Worm (Caenorhabditis elegans) whole organism, mixed stage, embryonic: ENCODE results near the gene nfm-1.

ENCODE experiments used
- M03D4.4 ChIP-seq: sonication (generic microtip); optimal IDR thresholded peaks from 2 replicates; lab custom pipeline; 2017; ENCODE audit warnings: mild to moderate bottlenecking, missing genetic modification characterization, missing compliant biosample characterization
- bed-3 ChIP-seq: fragments of 200-800 bp; sonication (Bioruptor generic); optimal IDR thresholded peaks from 3 replicates; lab custom pipeline; 2018; ENCODE audit warnings: mild to moderate bottlenecking, missing genetic modification characterization, moderate library complexity, missing compliant biosample characterization
- ceh-39 ChIP-seq: fragments of 150-350 bp; optimal IDR thresholded peaks from 2 replicates; lab custom pipeline; 2014; ENCODE audit warnings: missing biosample characterization, missing genetic modification characterization
- ceh-43 ChIP-seq: fragments of 200-800 bp; sonication (Bioruptor generic); optimal IDR thresholded peaks from 2 replicates; lab custom pipeline; 2018; ENCODE audit warnings: mild to moderate bottlenecking, missing genetic modification characterization, moderate library complexity, missing compliant biosample characterization
- ceh-83 ChIP-seq: fragments of 200-800 bp; sonication (Bioruptor generic); optimal IDR thresholded peaks from 2 replicates; lab custom pipeline; 2018; ENCODE audit warnings: mild to moderate bottlenecking, missing genetic modification characterization, missing compliant biosample characterization
- ces-1 ChIP-seq: fragments of 150-350 bp; optimal IDR thresholded peaks from 2 replicates; lab custom pipeline; 2014; ENCODE audit warnings: missing biosample characterization, missing genetic modification reagents, missing genetic modification characterization
- cnd-1 ChIP-seq: fragments of 200-800 bp; sonication (Bioruptor generic); optimal IDR thresholded peaks from 2 replicates; lab custom pipeline; 2018; ENCODE audit warnings: mild to moderate bottlenecking, missing genetic modification characterization, missing compliant biosample characterization
- elt-1 ChIP-seq: sonication (generic microtip); optimal IDR thresholded peaks from 2 replicates; lab custom pipeline; 2017; ENCODE audit warnings: missing genetic modification characterization, mild to moderate bottlenecking, missing compliant biosample characterization, antibody characterized with exemption, moderate library complexity, borderline replicate concordance; ENCODE audit not compliant: insufficient read depth
- flh-1 ChIP-seq: fragments of 200-800 bp; sonication (Bioruptor generic); optimal IDR thresholded peaks from 2 replicates; lab custom pipeline; 2018; ENCODE audit warnings: mild to moderate bottlenecking, missing genetic modification characterization, moderate library complexity, missing compliant biosample characterization
- ham-2 ChIP-seq: fragments of 200-800 bp; sonication (Bioruptor generic); optimal IDR thresholded peaks from 2 replicates; lab custom pipeline; 2018; ENCODE audit warnings: mild to moderate bottlenecking, missing genetic modification characterization, missing compliant biosample characterization
- hlh-1 ChIP-seq: fragments of 150-350 bp; optimal IDR thresholded peaks from 2 replicates; lab custom pipeline; 2014; ENCODE audit warnings: missing biosample characterization, missing genetic modification reagents, missing genetic modification characterization
- lin-13 ChIP-seq: fragments of 150-350 bp; optimal IDR thresholded peaks from 2 replicates; lab custom pipeline; 2014; ENCODE audit warnings: missing biosample characterization, missing genetic modification characterization
- lin-32 ChIP-seq: fragments of 200-800 bp; sonication (Bioruptor generic); optimal IDR thresholded peaks from 2 replicates; lab custom pipeline; 2018; ENCODE audit warnings: mild to moderate bottlenecking, missing genetic modification characterization, missing compliant biosample characterization
- lsy-2 ChIP-seq: fragments of 150-350 bp; optimal IDR thresholded peaks from 2 replicates; lab custom pipeline; 2014; ENCODE audit warnings: missing biosample characterization, missing genetic modification characterization
- mab-5 ChIP-seq: fragments of 150-350 bp; optimal IDR thresholded peaks from 2 replicates; lab custom pipeline; 2014; ENCODE audit warnings: missing biosample characterization, missing genetic modification characterization
- mep-1 ChIP-seq: fragments of 150-350 bp; optimal IDR thresholded peaks from 2 replicates; lab custom pipeline; 2017; ENCODE audit warnings: missing biosample characterization, missing genetic modification reagents, missing genetic modification characterization, inconsistent platforms
- mls-2 ChIP-seq: sonication (generic microtip); optimal IDR thresholded peaks from 2 replicates; lab custom pipeline; 2016; ENCODE audit warnings: mild to moderate bottlenecking, missing genetic modification characterization, moderate library complexity, missing compliant biosample characterization
- nhr-12 ChIP-seq: fragments of 150-350 bp; optimal IDR thresholded peaks from 2 replicates; lab custom pipeline; 2014; ENCODE audit warnings: missing biosample characterization, missing genetic modification characterization
- nhr-2 ChIP-seq: fragments of 150-350 bp; optimal IDR thresholded peaks from 2 replicates; lab custom pipeline; 2014; ENCODE audit warnings: missing biosample characterization, missing genetic modification characterization
- nhr-237 ChIP-seq: fragments of 150-350 bp; optimal IDR thresholded peaks from 2 replicates; lab custom pipeline; 2014; ENCODE audit warnings: missing biosample characterization, missing genetic modification characterization
- nhr-28 ChIP-seq: fragments of 150-350 bp; optimal IDR thresholded peaks from 2 replicates; lab custom pipeline; 2014; ENCODE audit warnings: missing biosample characterization, missing genetic modification characterization
- nhr-76 ChIP-seq: sonication (generic microtip); optimal IDR thresholded peaks from 2 replicates; lab custom pipeline; 2017; ENCODE audit warnings: missing biosample characterization, missing genetic modification characterization
- pha-4 ChIP-seq: fragments of 150-350 bp; optimal IDR thresholded peaks from 2 replicates; lab custom pipeline; 2018; ENCODE audit warnings: missing biosample characterization, missing genetic modification reagents, missing genetic modification characterization
- sem-2 ChIP-seq: fragments of 200-800 bp; sonication (Bioruptor generic); optimal IDR thresholded peaks from 2 replicates; lab custom pipeline; 2018; ENCODE audit warnings: mild to moderate bottlenecking, missing genetic modification characterization, missing compliant biosample characterization
- snpc-4 ChIP-seq: fragments of 150-350 bp; optimal IDR thresholded peaks from 2 replicates; lab custom pipeline; 2014; ENCODE audit warnings: missing biosample characterization, missing genetic modification characterization
- sptf-1 ChIP-seq: sonication (generic microtip); optimal IDR thresholded peaks from 2 replicates; lab custom pipeline; 2017; ENCODE audit warnings: mild to moderate bottlenecking, missing genetic modification characterization, moderate library complexity, missing compliant biosample characterization
- unc-120 ChIP-seq: sonication (generic microtip); optimal IDR thresholded peaks from 2 replicates; lab custom pipeline; 2017; ENCODE audit warnings: missing genetic modification characterization, missing compliant biosample characterization; ENCODE audit not compliant: poor library complexity, severe bottlenecking
- unc-62 ChIP-seq: fragments of 150-350 bp; optimal IDR thresholded peaks from 2 replicates; lab custom pipeline; 2014; ENCODE audit warnings: missing biosample characterization, missing genetic modification reagents, missing genetic modification characterization
- zip-8 ChIP-seq: fragments of 150-350 bp; optimal IDR thresholded peaks from 2 replicates; lab custom pipeline; 2014; ENCODE audit warnings: missing biosample characterization, missing genetic modification characterization
- ztf-11 ChIP-seq: fragments of 150-350 bp; optimal IDR thresholded peaks from 2 replicates; lab custom pipeline; 2014; ENCODE audit warnings: missing biosample characterization, missing genetic modification characterization

Gene nfm-1

DNA sequence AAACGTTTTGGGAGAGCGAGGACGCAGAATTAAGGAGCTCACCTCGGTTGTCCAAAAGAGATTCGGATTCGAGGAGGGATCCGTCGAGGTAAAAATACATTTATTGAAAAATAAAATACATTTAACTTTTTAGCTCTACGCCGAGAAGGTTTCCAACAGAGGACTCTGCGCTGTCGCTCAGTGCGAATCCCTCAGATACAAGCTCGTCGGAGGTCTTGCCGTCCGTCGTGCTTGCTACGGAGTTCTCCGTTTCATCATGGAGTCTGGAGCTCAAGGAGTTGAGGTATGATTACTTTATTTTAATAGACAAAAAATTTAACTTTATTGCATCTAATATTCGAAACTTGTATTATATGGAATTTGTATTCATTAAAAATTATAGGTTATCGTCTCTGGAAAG lies 47.8 kb downstream of the nfm-1 start:
- TF ChIP-seq ces-1 (GFP tag; lab: Kevin White, UChicago) (no peak), nhr-28 (no peak), M03D4.4 (tag; lab: Kevin White, UChicago) (no peak), snpc-4 (no peak), lin-13 (no peak), lsy-2 (tag; lab: Kevin White, UChicago) (no peak), ham-2 (no peak), flh-1 (GFP tag; lab: Kevin White, UChicago) (no peak)
- TF ChIP-seq, all 35 proteins: peak for 0

DNA sequence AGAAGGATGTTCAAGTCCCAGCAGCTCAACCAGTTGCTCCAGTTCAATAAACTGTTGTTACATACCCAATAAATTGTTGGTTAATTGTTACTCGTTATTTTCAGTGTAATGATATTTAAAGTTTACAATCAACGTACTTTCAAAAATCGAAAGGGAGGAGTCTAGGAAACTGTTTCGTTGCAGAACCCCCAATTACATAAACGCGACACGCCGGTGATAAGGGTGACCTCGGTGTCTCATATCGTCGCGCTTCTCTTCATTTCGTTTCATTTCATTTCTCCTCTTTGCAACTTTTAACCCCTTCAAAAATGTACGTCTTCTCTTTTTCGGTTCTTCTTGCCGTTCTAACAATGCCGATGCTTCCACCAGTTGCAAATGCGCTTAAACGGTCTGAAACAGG lies 48.6 kb downstream of the nfm-1 start, which contains the start of gene C23G10.2:
C23G10.2 (plus strand) TSS at position 184 of the 400 bp plus-strand sequence.
- TF ChIP-seq nhr-28 = no peak
- no peak for TF ChIP-seq sptf-1 (tag; lab: Kevin White, UChicago)
- no peak for TF ChIP-seq nhr-237
- TF ChIP-seq zip-8 (tag; lab: Kevin White, UChicago) = no peak
- TF ChIP-seq ceh-83 (GFP tag; lab: Kevin White, UChicago) = no peak
- no peak for TF ChIP-seq lsy-2 (tag; lab: Kevin White, UChicago)
- TF ChIP-seq nhr-2 (tag; lab: Kevin White, UChicago) = no peak
- no peak for TF ChIP-seq M03D4.4 (tag; lab: Kevin White, UChicago)
- TF ChIP-seq sem-2 (GFP tag; lab: Kevin White, UChicago) = no peak
- TF ChIP-seq elt-1 = no peak
- TF ChIP-seq ceh-39 (tag; lab: Kevin White, UChicago) = no peak
- TF ChIP-seq unc-120 (tag; lab: Kevin White, UChicago) = no peak
- no peak for TF ChIP-seq hlh-1 (tag; lab: Kevin White, UChicago)
- TF ChIP-seq mab-5 (tag; lab: Kevin White, UChicago) = no peak
- no peak for TF ChIP-seq lin-32
- no peak for TF ChIP-seq cnd-1 (tag; lab: Kevin White, UChicago)
- TF ChIP-seq snpc-4 = no peak
- TF ChIP-seq nhr-12 = no peak
- TF ChIP-seq unc-62 = no peak

DNA sequence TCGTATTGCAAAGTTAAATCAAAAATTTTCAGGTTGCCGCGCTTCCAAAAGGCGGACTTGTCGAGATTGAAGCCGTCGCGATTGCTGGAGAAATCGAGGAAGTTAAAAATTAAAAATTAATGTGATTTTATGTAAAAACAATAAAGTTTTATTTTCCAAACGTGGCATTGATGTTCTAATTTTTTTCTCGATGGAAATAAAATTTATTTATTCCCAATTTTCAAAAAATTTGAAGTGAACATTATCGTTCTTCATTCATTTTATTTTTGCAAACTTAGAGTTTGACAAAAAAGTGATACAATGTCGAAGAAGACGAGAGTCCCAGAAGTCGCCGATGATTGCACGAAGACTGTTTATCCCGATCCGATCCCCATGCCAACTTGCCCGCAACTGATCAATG lies 49.7 kb downstream of the nfm-1 start, which contains the start of gene C23G10.1:
C23G10.1 (plus strand) TSS at position 301 of the 400 bp plus-strand sequence.
- TF ChIP-seq bed-3 (GFP tag; lab: Kevin White, UChicago) (no peak), ceh-43 (no peak), nhr-237 (no peak)

DNA sequence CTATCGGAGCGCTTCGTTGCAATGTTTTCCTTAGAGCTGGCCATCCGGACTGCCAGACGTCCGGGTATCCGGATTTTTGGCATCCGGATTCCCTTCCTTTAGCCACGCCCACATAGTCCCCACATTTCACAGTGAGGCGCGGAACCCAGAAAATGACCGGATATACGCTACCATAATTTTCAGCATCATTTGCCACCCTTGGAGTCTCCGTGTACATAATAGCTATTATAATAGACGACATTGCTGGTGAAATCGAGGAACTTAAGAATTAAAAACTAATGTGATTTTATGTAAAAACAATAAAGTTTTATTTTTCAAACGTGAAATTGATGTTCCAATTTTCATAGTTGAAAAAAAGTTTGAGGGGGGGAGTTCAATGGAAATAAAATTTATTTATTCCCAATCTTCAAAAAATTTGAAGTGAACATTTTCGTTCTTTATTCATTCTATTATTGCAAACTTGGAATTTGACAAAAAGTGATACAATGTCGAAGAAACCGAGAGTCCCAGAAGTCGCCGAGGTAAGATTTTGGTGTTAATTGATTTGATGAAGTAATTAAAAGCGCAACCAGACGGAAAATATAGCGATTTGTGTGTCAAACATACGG lies 51.1 kb downstream of the nfm-1 start:
- TF ChIP-seq cnd-1 (tag; lab: Kevin White, UChicago) (no peak), sptf-1 (tag; lab: Kevin White, UChicago) (no peak), ceh-43 (no peak), nhr-76 (tag; lab: Kevin White, UChicago) (no peak), ztf-11 (tag; lab: Kevin White, UChicago) (no peak), lsy-2 (tag; lab: Kevin White, UChicago) (no peak), flh-1 (GFP tag; lab: Kevin White, UChicago) (no peak), mab-5 (tag; lab: Kevin White, UChicago) (no peak), nhr-237 (no peak), M03D4.4 (tag; lab: Kevin White, UChicago) (no peak), nhr-12 (no peak), hlh-1 (tag; lab: Kevin White, UChicago) (no peak)

DNA sequence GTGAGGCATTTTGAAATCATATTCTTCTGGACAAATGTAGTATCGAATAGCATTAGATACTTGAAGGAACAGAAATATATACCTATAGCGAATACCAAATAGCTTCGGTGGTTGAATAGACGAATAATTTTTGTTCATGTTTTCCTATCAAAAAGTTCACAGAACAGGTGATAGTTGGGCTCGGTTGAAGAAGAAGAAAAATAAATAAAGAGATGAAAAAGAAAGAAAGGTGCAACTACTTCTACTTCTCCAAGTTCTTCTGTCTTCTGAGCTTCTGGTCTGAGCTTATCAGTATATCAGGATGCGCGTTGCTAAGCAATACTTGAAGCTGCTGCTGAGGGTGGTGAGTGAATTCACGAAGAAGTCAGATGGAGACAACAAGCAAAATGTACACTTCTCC lies 54.7 kb downstream of the nfm-1 start, which contains the start of gene C23G10.10:
C23G10.10 (minus strand) TSS at position 101 of the 400 bp plus-strand sequence.
- TF ChIP-seq ztf-11 (tag; lab: Kevin White, UChicago) = no peak
- no peak for TF ChIP-seq mls-2 (tag; lab: Kevin White, UChicago)
- TF ChIP-seq hlh-1 (tag; lab: Kevin White, UChicago) = no peak
- no peak for TF ChIP-seq mep-1 (tag; lab: Kevin White, UChicago)
- TF ChIP-seq nhr-76 (tag; lab: Kevin White, UChicago) = no peak
- no peak for TF ChIP-seq pha-4
- no peak for TF ChIP-seq unc-62
- no peak for TF ChIP-seq nhr-28
- TF ChIP-seq zip-8 (tag; lab: Kevin White, UChicago) = no peak
- no peak for TF ChIP-seq sem-2 (GFP tag; lab: Kevin White, UChicago)
- TF ChIP-seq elt-1 = no peak
- TF ChIP-seq nhr-2 (tag; lab: Kevin White, UChicago) = no peak
- TF ChIP-seq snpc-4 = no peak
- TF ChIP-seq ceh-43 = no peak
- no peak for TF ChIP-seq M03D4.4 (tag; lab: Kevin White, UChicago)
